Fruit fly (Drosophila melanogaster) whole organism, embryonic: ENCODE measurements around the gene AstCC.

Experiments used
- CG10543 ChIP-seq: fragments of 200-800 bp; sonication (Bioruptor generic); optimal IDR thresholded peaks from 3 replicates; lab custom pipeline; 2017; ENCODE audit warnings: missing biosample characterization, mild to moderate bottlenecking, missing genetic modification characterization, moderate library complexity
- CG10565 ChIP-seq: fragments of 200-800 bp; sonication (Bioruptor generic); optimal IDR thresholded peaks from 3 replicates; lab custom pipeline; 2016; ENCODE audit warnings: missing biosample characterization, mild to moderate bottlenecking, missing genetic modification characterization
- CG11723 ChIP-seq: fragments of 200-800 bp; sonication (Bioruptor generic); optimal IDR thresholded peaks from 2 replicates; lab custom pipeline; 2017; ENCODE audit warnings: missing biosample characterization, mild to moderate bottlenecking, missing genetic modification characterization
- CG12769 ChIP-seq: fragments of 200-800 bp; sonication (Bioruptor generic); optimal IDR thresholded peaks from 2 replicates; lab custom pipeline; 2019; ENCODE audit warnings: missing biosample characterization, mild to moderate bottlenecking, missing genetic modification characterization, moderate library complexity
- CG15479 ChIP-seq: fragments of 200-800 bp; sonication (Bioruptor generic); optimal IDR thresholded peaks from 3 replicates; lab custom pipeline; 2019; ENCODE audit warnings: missing biosample characterization, mild to moderate bottlenecking, missing genetic modification characterization, moderate library complexity
- CG18011 ChIP-seq: fragments of 200-800 bp; sonication (Bioruptor generic); optimal IDR thresholded peaks from 2 replicates; lab custom pipeline; 2017; ENCODE audit warnings: missing biosample characterization, missing genetic modification characterization, mild to moderate bottlenecking, moderate library complexity, missing genotype
- CG2199 ChIP-seq: fragments of 200-800 bp; sonication (Bioruptor generic); IDR thresholded peaks from 3 replicates; pipeline ENCODE4 v1.3.6; 2022; ENCODE audit warnings: missing biosample characterization, missing genetic modification characterization
- CG2202 ChIP-seq: fragments of 200-800 bp; sonication (Bioruptor generic); optimal IDR thresholded peaks from 2 replicates; lab custom pipeline; 2018; ENCODE audit warnings: missing biosample characterization, mild to moderate bottlenecking, missing genetic modification characterization
- CG3163 ChIP-seq: fragments of 200-800 bp; sonication (Bioruptor generic); optimal IDR thresholded peaks from 3 replicates; lab custom pipeline; 2016; ENCODE audit warnings: missing biosample characterization, missing genetic modification characterization
- CG32532 ChIP-seq: fragments of 200-800 bp; sonication (Bioruptor generic); IDR thresholded peaks from 2 replicates; pipeline ENCODE4 v1.3.6; 2022; ENCODE audit warnings: missing biosample characterization, missing genetic modification characterization
- CG33557 ChIP-seq: fragments of 200-800 bp; sonication (Bioruptor generic); optimal IDR thresholded peaks from 2 replicates; lab custom pipeline; 2019; ENCODE audit warnings: missing biosample characterization, mild to moderate bottlenecking, missing genetic modification characterization, moderate library complexity
- CG8290 ChIP-seq, 3 experiments: fragments of 200-800 bp; sonication (Bioruptor generic); optimal IDR thresholded peaks; 2 replicates each; lab custom pipeline; 2016 to 2019; ENCODE audit warnings: missing biosample characterization in 3 of 3, missing genetic modification characterization in 3 of 3, mild to moderate bottlenecking in 2 of 3, moderate library complexity in 1 of 3
- Camta ChIP-seq: fragments of 200-800 bp; sonication (Bioruptor generic); optimal IDR thresholded peaks from 2 replicates; lab custom pipeline; 2016; ENCODE audit warnings: missing biosample characterization, missing genetic modification characterization
- Deaf1 ChIP-seq: fragments of 200-800 bp; optimal IDR thresholded peaks from 3 replicates; lab custom pipeline; 2019; ENCODE audit warnings: missing biosample characterization, mild to moderate bottlenecking, missing genetic modification characterization, moderate library complexity
- Dll ChIP-seq: fragments of 200-800 bp; sonication (Bioruptor generic); IDR thresholded peaks from 4 replicates; pipeline ENCODE4 v1.3.6; 2022; ENCODE audit warnings: missing biosample characterization, missing genetic modification characterization; ENCODE audit not compliant: partially characterized antibody
- Hr78 ChIP-seq, 2 experiments: fragments of 200-800 bp in 1 of 2; fragments of >200 bp in 1 of 2; sonication (Bioruptor generic) in 1 of 2; optimal IDR thresholded peaks; 2 replicates each; lab custom pipeline; 2017 to 2019; ENCODE audit warnings: missing biosample characterization in 2 of 2, missing genetic modification characterization in 2 of 2, mild to moderate bottlenecking in 1 of 2, moderate library complexity in 1 of 2
- Max ChIP-seq: fragments of 200-800 bp; sonication (Bioruptor generic); optimal IDR thresholded peaks from 2 replicates; lab custom pipeline; 2016; ENCODE audit warnings: missing biosample characterization, mild to moderate bottlenecking, missing genetic modification characterization
- Med ChIP-seq: fragments of 200-800 bp; sonication (Bioruptor generic); peaks from one replicate; lab custom pipeline; 2016; ENCODE audit warnings: missing biosample characterization, missing genetic modification characterization, mild to moderate bottlenecking, inconsistent platforms, moderate library complexity
- NC2α ChIP-seq: fragments of 200-800 bp; sonication (Bioruptor generic); optimal IDR thresholded peaks from 2 replicates; lab custom pipeline; 2016; ENCODE audit warnings: missing biosample characterization, missing genetic modification characterization
- Scr ChIP-seq: fragments of 200-800 bp; sonication (Bioruptor generic); IDR thresholded peaks from 2 replicates; pipeline ENCODE4 v1.3.6; 2022; ENCODE audit warnings: missing biosample characterization, missing genetic modification characterization; ENCODE audit not compliant: partially characterized antibody
- bbx ChIP-seq: fragments of 200-800 bp; sonication (Bioruptor generic); IDR thresholded peaks from 2 replicates; pipeline ENCODE4 v1.3.6; 2022; ENCODE audit warnings: missing biosample characterization, missing genetic modification characterization; ENCODE audit not compliant: partially characterized antibody
- cg ChIP-seq: fragments of 200-800 bp; sonication (Bioruptor generic); optimal IDR thresholded peaks from 3 replicates; lab custom pipeline; 2019; ENCODE audit warnings: missing biosample characterization, mild to moderate bottlenecking, missing genetic modification characterization, moderate library complexity
- chinmo ChIP-seq: fragments of 200-800 bp; sonication (Bioruptor generic); IDR thresholded peaks from 4 replicates; pipeline ENCODE4 v1.3.6; 2022; ENCODE audit warnings: missing biosample characterization, missing genetic modification characterization; ENCODE audit not compliant: partially characterized antibody
- ci ChIP-seq: fragments of 200-800 bp; sonication (Bioruptor generic); IDR thresholded peaks from 3 replicates; pipeline ENCODE4 v1.3.6; 2022; ENCODE audit warnings: missing biosample characterization, missing genetic modification characterization
- crol ChIP-seq: fragments of 200-800 bp; sonication (Bioruptor generic); IDR thresholded peaks from 2 replicates; pipeline ENCODE4 v1.3.6; 2022; ENCODE audit warnings: missing biosample characterization, missing genetic modification characterization
- da ChIP-seq: fragments of 200-800 bp; sonication (Bioruptor generic); optimal IDR thresholded peaks from 2 replicates; lab custom pipeline; 2016; ENCODE audit warnings: missing biosample characterization, missing genetic modification characterization
- dysf ChIP-seq: fragments of 200-800 bp; sonication (Bioruptor generic); IDR thresholded peaks from 3 replicates; pipeline ENCODE4 v1.3.6; 2022; ENCODE audit warnings: missing biosample characterization, missing genetic modification characterization
- ems ChIP-seq: fragments of 200-800 bp; sonication (Bioruptor generic); optimal IDR thresholded peaks from 3 replicates; lab custom pipeline; 2016; ENCODE audit warnings: missing biosample characterization, missing genetic modification characterization
- ftz-f1 ChIP-seq: fragments of 200-800 bp; sonication (Bioruptor generic); optimal IDR thresholded peaks from 2 replicates; lab custom pipeline; 2016; ENCODE audit warnings: missing biosample characterization, missing genetic modification characterization
- inv ChIP-seq: fragments of 200-800 bp; sonication (Bioruptor generic); IDR thresholded peaks from 2 replicates; pipeline ENCODE4 v1.3.6; 2022; ENCODE audit warnings: missing biosample characterization, missing genetic modification characterization; ENCODE audit not compliant: partially characterized antibody
- ken ChIP-seq: fragments of 200-800 bp; sonication (Bioruptor generic); IDR thresholded peaks from 3 replicates; pipeline ENCODE4 v1.3.6; 2022; ENCODE audit warnings: missing biosample characterization, missing genetic modification characterization
- lab ChIP-seq: fragments of 200-800 bp; sonication (Bioruptor generic); optimal IDR thresholded peaks from 3 replicates; lab custom pipeline; 2017; ENCODE audit warnings: missing biosample characterization, missing genetic modification characterization, mild to moderate bottlenecking, moderate library complexity, missing genetic modification reagents
- lbe ChIP-seq: fragments of 200-800 bp; sonication (Bioruptor generic); optimal IDR thresholded peaks from 2 replicates; lab custom pipeline; 2016; ENCODE audit warnings: missing biosample characterization, mild to moderate bottlenecking, missing genetic modification characterization
- mam ChIP-seq: fragments of 200-800 bp; sonication (Bioruptor generic); optimal IDR thresholded peaks from 3 replicates; lab custom pipeline; 2016; ENCODE audit warnings: missing biosample characterization, missing genetic modification characterization
- nom ChIP-seq: fragments of 200-800 bp; sonication (Bioruptor generic); optimal IDR thresholded peaks from 2 replicates; lab custom pipeline; 2017; ENCODE audit warnings: missing biosample characterization, missing genetic modification characterization, mild to moderate bottlenecking, moderate library complexity, missing genetic modification reagents
- rib ChIP-seq: fragments of 200-800 bp; sonication (Bioruptor generic); IDR thresholded peaks from 2 replicates; pipeline ENCODE4 v1.3.6; 2022; ENCODE audit warnings: missing biosample characterization, missing genetic modification characterization
- sd ChIP-seq: fragments of 200-800 bp; sonication (Bioruptor generic); optimal IDR thresholded peaks from 3 replicates; lab custom pipeline; 2018; ENCODE audit warnings: missing biosample characterization, mild to moderate bottlenecking, missing genetic modification characterization, moderate library complexity
- seq ChIP-seq: fragments of 200-800 bp; sonication (Bioruptor generic); IDR thresholded peaks from 2 replicates; pipeline ENCODE4 v1.3.6; 2022; ENCODE audit warnings: missing biosample characterization, missing genetic modification characterization
- so ChIP-seq: fragments of 200-800 bp; sonication (Bioruptor generic); IDR thresholded peaks from 3 replicates; pipeline ENCODE4 v1.3.6; 2022; ENCODE audit warnings: missing biosample characterization, missing genetic modification characterization
- sr ChIP-seq: fragments of 200-800 bp; sonication (Bioruptor generic); IDR thresholded peaks from 3 replicates; pipeline ENCODE4 v1.3.6; 2022; ENCODE audit warnings: missing biosample characterization, missing genetic modification characterization
- sug ChIP-seq: fragments of 200-800 bp; optimal IDR thresholded peaks from 2 replicates; lab custom pipeline; 2019; ENCODE audit warnings: missing biosample characterization, mild to moderate bottlenecking, missing genetic modification characterization, moderate library complexity
- tin ChIP-seq: fragments of 200-800 bp; sonication (Bioruptor generic); optimal IDR thresholded peaks from 3 replicates; lab custom pipeline; 2016; ENCODE audit warnings: missing biosample characterization, missing genetic modification characterization
- tll ChIP-seq, 2 experiments: fragments of 200-800 bp in 1 of 2; fragments of >200 bp in 1 of 2; sonication (Bioruptor generic) in 1 of 2; optimal IDR thresholded peaks; 2 replicates each; lab custom pipeline; 2017 to 2019; ENCODE audit warnings: missing biosample characterization in 2 of 2, missing genetic modification characterization in 2 of 2, mild to moderate bottlenecking in 1 of 2, moderate library complexity in 1 of 2
- twi ChIP-seq: fragments of 200-800 bp; optimal IDR thresholded peaks from 2 replicates; lab custom pipeline; 2019; ENCODE audit warnings: missing biosample characterization, mild to moderate bottlenecking, missing genetic modification characterization, moderate library complexity
- vvl ChIP-seq: fragments of 200-800 bp; sonication (Bioruptor generic); IDR thresholded peaks from 2 replicates; pipeline ENCODE4 v1.3.6; 2022; ENCODE audit warnings: missing biosample characterization, missing genetic modification characterization
- wor ChIP-seq: fragments of 200-800 bp; sonication (Bioruptor generic); IDR thresholded peaks from 2 replicates; pipeline ENCODE4 v1.3.6; 2022; ENCODE audit warnings: missing biosample characterization, missing genetic modification characterization

AstCC gene

dm6 chr2L:11065106-11065878 lies 19.7 kb downstream of the AstCC start (continued):
- peak; percentile 45; the same call in 1 of the 2 replicates for TF ChIP-seq seq (GFP tag; lab: Robert Waterston, UW)
- TF ChIP-seq tll (GFP tag; optimal IDR thresholded peaks at IDR 0.05; lab: Kevin White, UChicago): no peak
- TF ChIP-seq, all 482 proteins: peak for 107

dm6 chr2L:11061155-11061554 lies 23.9 kb downstream of the AstCC start:
- TF ChIP-seq Hr78 (GFP tag; optimal IDR thresholded peaks at IDR 0.05; lab: Kevin White, UChicago) (peak in 1 of 2 experiments; percentile 98), mam (GFP tag; lab: Kevin White, UChicago) (no peak), bbx (GFP tag; lab: Robert Waterston, UW) (0 out of 2 replicates have a peak, but pooled peaks have one; percentile 25), CG15479 (peak; percentile 63), sug (tag; lab: Kevin White, UChicago) (peak; percentile 1), sd (peak; percentile 32), twi (peak; percentile 43), dysf (GFP tag; lab: Robert Waterston, UW) (no peak), CG10543 (peak; percentile 9), da (no peak), ci (GFP tag; lab: Robert Waterston, UW) (0 out of 3 replicates have a peak, but pooled peaks have one; percentile 16), inv (no peak), wor (GFP tag; lab: Robert Waterston, UW) (no peak), cg (GFP tag; lab: Kevin White, UChicago) (peak; percentile 84), sr (GFP tag; lab: Robert Waterston, UW) (peak; percentile 67; the same call in 2 of the 3 replicates), Med (peak; percentile 64), ems (no peak), ftz-f1 (peak; percentile 28), CG12769 (tag; lab: Kevin White, UChicago) (peak; percentile 78), Max (no peak), so (GFP tag; lab: Robert Waterston, UW) (peak; percentile 56; the same call in 1 of the 3 replicates), lab (GFP tag; lab: Kevin White, UChicago) (peak; percentile 10), rib (GFP tag; lab: Robert Waterston, UW) (peak; percentile 29; the same call in 1 of the 2 replicates), CG11723 (GFP tag; lab: Kevin White, UChicago) (no peak), CG2202 (tag; lab: Kevin White, UChicago) (no peak), CG8290 (GFP tag; optimal IDR thresholded peaks at IDR 0.05; lab: Kevin White, UChicago) (no peak), CG8290 (tag; optimal IDR thresholded peaks at IDR 0.05; lab: Kevin White, UChicago) (peak in 1 of 2 experiments; percentile 8), CG3163 (GFP tag; lab: Kevin White, UChicago) (peak; percentile 9), Deaf1 (tag; lab: Kevin White, UChicago) (peak; percentile 95), chinmo (peak; percentile 74; the same call in 2 of the 4 replicates), vvl (GFP tag; lab: Robert Waterston, UW) (peak; percentile 56), CG33557 (no peak), CG2199 (GFP tag; lab: Robert Waterston, UW) (0 out of 3 replicates have a peak, but pooled peaks have one; percentile 81), CG18011 (GFP tag; lab: Kevin White, UChicago) (no peak)

- TF ChIP-seq Scr (GFP tag; lab: Robert Waterston, UW) (no peak), tin (GFP tag; lab: Kevin White, UChicago) (no peak), crol (GFP tag; lab: Robert Waterston, UW) (peak; percentile 88), CG32532 (GFP tag; lab: Robert Waterston, UW) (0 out of 2 replicates have a peak, but pooled peaks have one; percentile 16), CG10565 (GFP tag; lab: Kevin White, UChicago) (no peak), NC2α (no peak), ken (no peak), CG12769 (tag; lab: Kevin White, UChicago) (peak; percentile 47), Deaf1 (tag; lab: Kevin White, UChicago) (peak; percentile 30), Dll (GFP tag; lab: Robert Waterston, UW) (no peak), Hr78 (GFP tag; optimal IDR thresholded peaks at IDR 0.05; lab: Kevin White, UChicago) (peak in 1 of 2 experiments; percentile 11), lbe (GFP tag; lab: Kevin White, UChicago) (no peak), nom (GFP tag; lab: Kevin White, UChicago) (peak; percentile 30), Camta (GFP tag; lab: Kevin White, UChicago) (no peak)
These were observed 25.8 kb downstream of the AstCC start for dm6 chr2L:11059206-11059605.
